Worm (Caenorhabditis elegans) whole organism, L2 larva: ENCODE data around the gene srv-28.

Source experiments
- lin-13 ChIP-seq: fragments of 150-350 bp; optimal IDR thresholded peaks from 2 replicates; lab custom pipeline; 2014; ENCODE audit warnings: missing biosample characterization, missing genetic modification reagents, missing genetic modification characterization
- ztf-4 ChIP-seq: fragments of 150-350 bp; optimal IDR thresholded peaks from 2 replicates; lab custom pipeline; 2014; ENCODE audit warnings: missing biosample characterization, missing genetic modification characterization

- TF ChIP-seq lin-13 (GFP tag; lab: Kevin White, UChicago) (no peak), ztf-4 (tag; lab: Kevin White, UChicago) (no peak)
Observed at ce11 chrIV:6279392-6279791, 16.2 kb upstream of the srv-28 start, which contains the start of gene sams-5.
